Fruit fly (Drosophila melanogaster) whole organism, embryonic: ENCODE data around the gene CG46519.
"Not testable (repeated sequence)": the region's sequence is repeated elsewhere in the genome, so short reads cannot be mapped to it uniquely, and the experiment has no call there.

Experiments
- Atf6 ChIP-seq: fragments of 200-800 bp; sonication (Bioruptor generic); IDR thresholded peaks from 2 replicates; pipeline ENCODE4 v1.3.6; 2022; ENCODE audit warnings: missing biosample characterization, missing genetic modification characterization
- CG1792 ChIP-seq: fragments of 200-800 bp; sonication (Bioruptor generic); optimal IDR thresholded peaks from 2 replicates; lab custom pipeline; 2016; ENCODE audit warnings: missing biosample characterization, missing genetic modification characterization
- gro ChIP-seq: fragments of 200-800 bp; sonication (Bioruptor generic); optimal IDR thresholded peaks from 2 replicates; lab custom pipeline; 2016; ENCODE audit warnings: missing biosample characterization, missing genetic modification characterization

- not testable (repeated sequence) for TF ChIP-seq Atf6 (GFP tag; lab: Robert Waterston, UW); gro (GFP tag; lab: Kevin White, UChicago); CG1792 (GFP tag; lab: Kevin White, UChicago)
Measured at dm6 chrX:22241272-22241671, 9.9 kb downstream of the CG46519 start, which contains the start of gene CG46521.
